Fruit fly (Drosophila melanogaster): ENCODE results near the gene CG15743.

Gene CG15743

dm6 chrX:13334434-13335146 lies 49.1 kb downstream of the CG15743 start (continued):
- TF ChIP-seq MTF-1 (GFP tag; optimal IDR thresholded peaks at IDR 0.05; ENCODE audit: borderline replicate concordance) (peak; percentile 5), CG15011 (GFP tag; optimal IDR thresholded peaks at IDR 0.05) (no peak), CG33557 (GFP tag; optimal IDR thresholded peaks at IDR 0.05) (no peak), CG14441 (GFP tag; IDR thresholded peaks at IDR 0.05) (no peak), CG7357 (GFP tag; IDR thresholded peaks at IDR 0.05) (no peak), NfI (GFP tag; optimal IDR thresholded peaks at IDR 0.05) (peak; percentile 47), emc (GFP tag; optimal IDR thresholded peaks at IDR 0.05) (no peak), Poxn (GFP tag; IDR thresholded peaks at IDR 0.05) (no peak), CG4328 (GFP tag; optimal IDR thresholded peaks at IDR 0.05) (no peak), CG31224 (GFP tag; IDR thresholded peaks at IDR 0.05) (no peak), bcd (GFP tag; optimal IDR thresholded peaks at IDR 0.05) (peak; percentile 20), trh (GFP tag; optimal IDR thresholded peaks at IDR 0.05) (no peak), CHES-1-like (GFP tag; optimal IDR thresholded peaks at IDR 0.05) (peak; percentile 42), HLHmδ (GFP tag; optimal IDR thresholded peaks at IDR 0.05) (no peak), CG13287 (GFP tag; IDR thresholded peaks at IDR 0.05; ENCODE audit: partially characterized antibody) (peak; percentile 38; the same call in 1 of the 2 replicates), zf30C (GFP tag; optimal IDR thresholded peaks at IDR 0.05) (no peak), danr (GFP tag; IDR thresholded peaks at IDR 0.05) (no peak), HLH54F (GFP tag; optimal IDR thresholded peaks at IDR 0.05) (peak; percentile 54), sna (GFP tag; IDR thresholded peaks at IDR 0.05; ENCODE audit: partially characterized antibody) (no peak), CG6272 (GFP tag; IDR thresholded peaks at IDR 0.05) (no peak), dysf (GFP tag; IDR thresholded peaks at IDR 0.05) (no peak), CG7556 (GFP tag; optimal IDR thresholded peaks at IDR 0.05) (peak; percentile 1), Drgx (GFP tag; IDR thresholded peaks at IDR 0.05) (peak; percentile 14; the same call in 1 of the 2 replicates), CG13123 (GFP tag; optimal IDR thresholded peaks at IDR 0.05) (no peak), bab2 (GFP tag; optimal IDR thresholded peaks at IDR 0.05) (peak; percentile 8), pho (GFP tag; optimal IDR thresholded peaks at IDR 0.05) (peak; percentile 53), CG8924 (tag; optimal IDR thresholded peaks at IDR 0.05) (no peak), mam (GFP tag; optimal IDR thresholded peaks at IDR 0.05) (peak; percentile 47), lbe (GFP tag; optimal IDR thresholded peaks at IDR 0.05) (peak; percentile 53), grau (tag; optimal IDR thresholded peaks at IDR 0.05) (peak; percentile 9), CG5245 (GFP tag; optimal IDR thresholded peaks at IDR 0.05) (peak; percentile 9), CG18619 (GFP tag; optimal IDR thresholded peaks at IDR 0.05) (no peak), Hr39 (optimal IDR thresholded peaks at IDR 0.05) (no peak), psq (GFP tag; optimal IDR thresholded peaks at IDR 0.05) (no peak), CG11093 (GFP tag; IDR thresholded peaks at IDR 0.05) (no peak), CG10321 (GFP tag; IDR thresholded peaks at IDR 0.05) (no peak), CG17829 (tag; optimal IDR thresholded peaks at IDR 0.05) (peak; percentile 15), Atf6 (GFP tag; IDR thresholded peaks at IDR 0.05) (no peak), crp (GFP tag; optimal IDR thresholded peaks at IDR 0.05) (no peak), CG8765 (GFP tag; IDR thresholded peaks at IDR 0.05) (no peak), al (GFP tag; IDR thresholded peaks at IDR 0.05) (no peak), CG14014 (GFP tag; IDR thresholded peaks at IDR 0.05) (peak; percentile 37; the same call in 1 of the 2 replicates), CG11560 (tag; IDR thresholded peaks at IDR 0.05) (no peak), abd-A (tag; optimal IDR thresholded peaks at IDR 0.05) (no peak), CG14667 (GFP tag; IDR thresholded peaks at IDR 0.05) (no peak), CG16815 (GFP tag; optimal IDR thresholded peaks at IDR 0.05) (no peak), CG10543 (GFP tag; optimal IDR thresholded peaks at IDR 0.05) (peak; percentile 42), CG8944 (GFP tag; optimal IDR thresholded peaks at IDR 0.05) (peak; percentile 30), CG9437 (GFP tag; optimal IDR thresholded peaks at IDR 0.05) (no peak), CG10979 (tag; optimal IDR thresholded peaks at IDR 0.05) (peak; percentile 5)

All from whole organism, embryonic.